Worm (Caenorhabditis elegans) whole organism, early embryonic: ENCODE measurements around the gene dod-6.

Experiments used
- F13C5.2 ChIP-seq: sonication (generic microtip); optimal IDR thresholded peaks from 2 replicates; lab custom pipeline; 2017; ENCODE audit warnings: mild to moderate bottlenecking, missing genetic modification characterization, inconsistent platforms, missing compliant biosample characterization
- ama-1 ChIP-seq: fragments of 150-350 bp; optimal IDR thresholded peaks from 2 replicates; lab custom pipeline; 2014
- ceh-36 ChIP-seq: sonication (generic microtip); optimal IDR thresholded peaks from 2 replicates; lab custom pipeline; 2016; ENCODE audit warnings: missing genetic modification characterization, inconsistent platforms, missing compliant biosample characterization
- ets-7 ChIP-seq: sonication (generic microtip); optimal IDR thresholded peaks from 2 replicates; lab custom pipeline; 2016; ENCODE audit warnings: missing genotype, missing genetic modification characterization, missing compliant biosample characterization
- flt-1 ChIP-seq: fragments of 200-800 bp; sonication (Bioruptor generic); IDR thresholded peaks from 2 replicates; pipeline ENCODE4 v1.3.6; 2022; ENCODE audit warnings: missing genetic modification characterization, missing compliant biosample characterization
- hmbx-1 ChIP-seq: sonication (generic microtip); optimal IDR thresholded peaks from 2 replicates; lab custom pipeline; 2016; ENCODE audit warnings: mild to moderate bottlenecking, missing genetic modification characterization, missing compliant biosample characterization
- hmg-4 ChIP-seq: fragments of 200-800 bp; sonication (Bioruptor generic); optimal IDR thresholded peaks from 2 replicates; lab custom pipeline; 2018; ENCODE audit warnings: mild to moderate bottlenecking, missing genetic modification characterization, missing compliant biosample characterization
- hnd-1 ChIP-seq: sonication (generic microtip); optimal IDR thresholded peaks from 2 replicates; lab custom pipeline; 2016; ENCODE audit warnings: missing genetic modification characterization, missing compliant biosample characterization
- pes-1 ChIP-seq: fragments of 200-800 bp; sonication (Bioruptor generic); IDR thresholded peaks from 2 replicates; pipeline ENCODE4 v1.3.6; 2022; ENCODE audit warnings: missing genetic modification reagents, missing genetic modification characterization, missing compliant biosample characterization
- scrt-1 ChIP-seq: fragments of 200-800 bp; sonication (Bioruptor generic); IDR thresholded peaks from 2 replicates; pipeline ENCODE4 v1.3.6; 2022; ENCODE audit warnings: missing genetic modification characterization, missing compliant biosample characterization
- sea-1 ChIP-seq: fragments of 200-800 bp; sonication (Bioruptor generic); conservative IDR thresholded peaks from 2 replicates; pipeline ENCODE4 v1.3.6; 2022; ENCODE audit warnings: missing genetic modification characterization, missing compliant biosample characterization
- tbx-11 ChIP-seq: fragments of 200-800 bp; sonication (Bioruptor generic); IDR thresholded peaks from 2 replicates; pipeline ENCODE4 v1.3.6; 2022; ENCODE audit warnings: missing genetic modification characterization, missing compliant biosample characterization
- tra-4 ChIP-seq: sonication (generic microtip); optimal IDR thresholded peaks from 2 replicates; lab custom pipeline; 2017; ENCODE audit warnings: missing genetic modification characterization, missing compliant biosample characterization

DNA sequence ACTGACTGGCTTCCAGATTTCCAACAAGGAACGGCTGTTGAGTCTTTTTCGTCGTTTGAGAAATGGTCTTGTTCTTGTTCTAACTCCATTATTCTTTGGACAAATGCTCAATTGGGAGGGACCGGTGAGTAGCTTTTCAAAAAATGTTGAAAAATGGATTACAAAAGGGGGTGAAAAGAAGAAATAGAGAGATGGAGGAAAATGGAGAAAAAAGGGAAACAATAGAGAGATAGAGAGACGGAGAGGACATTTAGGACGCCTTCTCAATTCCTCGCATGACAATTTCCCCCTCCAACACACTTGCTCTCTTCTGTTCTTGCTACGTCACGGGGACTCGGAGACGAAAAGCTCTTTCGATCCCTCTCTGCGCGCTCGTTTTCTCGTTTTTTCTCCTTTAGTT is 44.5 kb upstream of the dod-6 start:
- TF ChIP-seq ama-1 (lab: Kevin White, UChicago) = no peak
- no peak for TF ChIP-seq scrt-1 (GFP tag; lab: Robert Waterston, UW)
- TF ChIP-seq pes-1 (GFP tag; lab: Robert Waterston, UW) = no peak
- no peak for TF ChIP-seq flt-1 (GFP tag; lab: Robert Waterston, UW)
- TF ChIP-seq ets-7 (tag; lab: Kevin White, UChicago) = no peak
- TF ChIP-seq F13C5.2 (tag; lab: Kevin White, UChicago) = no peak
- no peak for TF ChIP-seq hmg-4 (GFP tag; lab: Kevin White, UChicago)
- TF ChIP-seq tra-4 (tag; lab: Kevin White, UChicago) = no peak
- no peak for TF ChIP-seq ceh-36
- no peak for TF ChIP-seq hmbx-1
- no peak for TF ChIP-seq sea-1 (GFP tag; lab: Robert Waterston, UW)
- TF ChIP-seq hnd-1 = no peak
- TF ChIP-seq tbx-11 (GFP tag; lab: Robert Waterston, UW) = no peak
